Worm (Caenorhabditis elegans): ENCODE data around the gene osm-7.

osm-7 gene

ce11 chrIII:13575610-13576232 lies at the start of gene osm-7:
Gene osm-7, plus strand, starts transcription at chrIII:13576182.
- TF ChIP-seq lir-1 (GFP tag; conservative IDR thresholded peaks at IDR 0.05): no peak

DNA sequence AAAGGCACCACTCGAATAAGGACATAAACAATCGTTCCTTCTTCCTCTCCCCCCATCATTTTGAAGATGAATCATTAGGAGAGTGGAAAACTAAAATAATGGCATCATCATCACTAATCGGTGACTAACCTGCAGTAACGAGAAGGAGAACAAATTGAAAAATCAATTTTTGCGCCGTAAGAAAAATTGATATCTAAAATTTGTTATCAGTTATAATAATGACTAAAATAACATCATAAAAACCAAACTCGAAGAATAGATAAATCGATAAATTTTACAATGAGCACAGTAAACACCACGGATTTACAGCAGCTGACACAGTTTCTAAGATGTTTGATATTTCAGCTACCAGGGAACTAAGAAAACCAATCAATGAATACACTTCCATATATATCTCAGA lies 49.8 kb upstream of the osm-7 start:
- TF ChIP-seq snpc-1.3 (tag; optimal IDR thresholded peaks at IDR 0.05; ENCODE audit: insufficient read depth) (no peak), sptf-2 (GFP tag; optimal IDR thresholded peaks at IDR 0.05) (no peak), zfh-2 (GFP tag; conservative IDR thresholded peaks at IDR 0.05) (no peak), nhr-80 (tag; optimal IDR thresholded peaks at IDR 0.05) (peak; percentile 36), F57C9.4 (tag; optimal IDR thresholded peaks at IDR 0.05) (no peak)

DNA sequence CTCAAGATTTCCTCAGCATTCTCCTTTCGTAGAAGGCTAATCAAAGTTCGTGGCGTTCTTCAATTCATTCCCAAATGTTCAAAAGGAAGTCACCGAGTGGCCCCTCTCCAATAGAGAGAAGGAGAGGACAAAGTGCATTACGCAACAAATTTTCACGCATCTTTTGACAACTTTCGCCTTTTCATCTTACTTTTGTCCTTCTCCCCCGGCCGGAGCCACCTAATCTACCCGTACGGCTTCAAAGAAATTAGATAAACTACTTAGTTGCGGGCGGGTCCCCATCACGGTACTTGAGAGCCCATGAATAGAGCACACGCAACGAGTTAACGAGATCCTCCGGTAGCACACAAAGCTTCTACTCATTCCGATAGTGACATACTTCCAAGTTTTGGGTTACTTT lies 49.3 kb upstream of the osm-7 start:
- TF ChIP-seq lag-1 (GFP tag; IDR thresholded peaks at IDR 0.05) (no peak), ekl-4 (GFP tag; IDR thresholded peaks at IDR 0.05) (0 out of 2 replicates have a peak, but pooled peaks have one; percentile 13)

DNA sequence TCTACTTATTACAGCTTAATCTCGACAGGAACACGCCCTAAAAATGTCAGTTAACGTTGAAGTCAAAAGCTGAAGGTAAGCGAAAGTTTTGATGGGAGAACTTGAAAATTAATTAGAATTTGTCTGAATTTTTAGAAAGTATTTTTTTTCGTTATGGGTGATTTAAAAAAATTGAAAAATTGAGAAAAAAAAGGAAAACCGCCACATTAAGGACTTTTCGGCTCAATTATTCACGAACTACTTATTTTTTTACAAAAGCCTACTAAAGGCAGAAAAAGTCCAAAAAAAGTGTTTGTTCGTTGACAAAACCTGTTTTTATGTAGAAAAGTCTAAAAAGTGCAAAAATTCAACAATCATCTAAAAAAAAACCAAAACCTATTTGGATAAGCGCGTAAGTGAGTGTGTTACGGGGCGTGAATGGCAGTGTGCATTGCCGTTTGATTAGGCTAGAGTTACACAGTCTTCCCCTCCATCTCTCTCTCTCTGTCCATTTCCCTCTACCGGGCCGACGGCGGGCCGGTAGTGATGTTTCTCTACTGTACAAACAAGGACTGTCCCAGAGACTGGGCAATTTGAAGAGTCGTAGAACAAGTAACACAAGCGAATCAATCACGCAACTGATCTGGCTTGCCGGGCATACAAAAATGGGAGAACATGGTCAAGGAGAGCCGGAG lies 48.4 kb upstream of the osm-7 start, which contains the start of gene lron-13:
Gene lron-13 (plus strand): TSS at position 15 of the 674 bp plus-strand sequence.
- TF ChIP-seq dox-1 (GFP tag; IDR thresholded peaks at IDR 0.05) (peak; percentile 58), nhr-90 (tag; optimal IDR thresholded peaks at IDR 0.05) (no peak), hmg-1.2 (GFP tag; IDR thresholded peaks at IDR 0.05) (peak; percentile 30; the same call in 1 of the 2 replicates), attf-6 (GFP tag; IDR thresholded peaks at IDR 0.05) (0 out of 2 replicates have a peak, but pooled peaks have one; percentile 28), dpff-1 (tag; optimal IDR thresholded peaks at IDR 0.05) (no peak), bed-2 (GFP tag; IDR thresholded peaks at IDR 0.05) (no peak), F39B2.1 (GFP tag; IDR thresholded peaks at IDR 0.05) (no peak), unc-62 (GFP tag; optimal IDR thresholded peaks at IDR 0.05) (no peak), F37B4.10 (GFP tag; IDR thresholded peaks at IDR 0.05) (0 out of 2 replicates have a peak, but pooled peaks have one; percentile 20), mcd-1 (GFP tag; IDR thresholded peaks at IDR 0.05) (peak; percentile 49), Y53G8AR.9 (GFP tag; conservative IDR thresholded peaks at IDR 0.05) (0 out of 2 replicates have a peak, but pooled peaks have one; percentile 48), chd-7 (tag; optimal IDR thresholded peaks at IDR 0.05) (peak; percentile 32), C06A6.2 (GFP tag; conservative IDR thresholded peaks at IDR 0.05) (no peak), ztf-28 (GFP tag; IDR thresholded peaks at IDR 0.05) (no peak), somi-1 (GFP tag; optimal IDR thresholded peaks at IDR 0.05) (no peak), madf-8 (GFP tag; conservative IDR thresholded peaks at IDR 0.05) (no peak), nhr-27 (tag; optimal IDR thresholded peaks at IDR 0.05) (no peak), nhr-80 (tag; optimal IDR thresholded peaks at IDR 0.05) (peak; percentile 74), madf-6 (GFP tag; IDR thresholded peaks at IDR 0.05) (0 out of 2 replicates have a peak, but pooled peaks have one; percentile 27), lin-40 (tag; optimal IDR thresholded peaks at IDR 0.05) (no peak), rpc-1 (optimal IDR thresholded peaks at IDR 0.05) (no peak), rpc-1 (tag; optimal IDR thresholded peaks at IDR 0.05) (no peak), cebp-1 (GFP tag; IDR thresholded peaks at IDR 0.05) (no peak), cebp-1 (tag; optimal IDR thresholded peaks at IDR 0.05) (peak; percentile 13), ceh-79 (tag; optimal IDR thresholded peaks at IDR 0.05) (no peak), unc-130 (GFP tag; optimal IDR thresholded peaks at IDR 0.05) (no peak), ceh-40 (GFP tag; IDR thresholded peaks at IDR 0.05) (no peak), mes-4 (tag; optimal IDR thresholded peaks at IDR 0.05) (no peak), efl-1 (GFP tag; optimal IDR thresholded peaks at IDR 0.05) (no peak), aptf-2 (GFP tag; conservative IDR thresholded peaks at IDR 0.05) (no peak), ama-1 (optimal IDR thresholded peaks at IDR 0.05) (no peak), ama-1 (GFP tag; optimal IDR thresholded peaks at IDR 0.05) (no peak), nhr-179 (tag; optimal IDR thresholded peaks at IDR 0.05) (no peak)
